Worm (Caenorhabditis elegans): ENCODE results near the gene msp-31.
A peak's percentile ranks its signal among the peaks of the same experiment; 100 is the strongest.

msp-31 gene

DNA sequence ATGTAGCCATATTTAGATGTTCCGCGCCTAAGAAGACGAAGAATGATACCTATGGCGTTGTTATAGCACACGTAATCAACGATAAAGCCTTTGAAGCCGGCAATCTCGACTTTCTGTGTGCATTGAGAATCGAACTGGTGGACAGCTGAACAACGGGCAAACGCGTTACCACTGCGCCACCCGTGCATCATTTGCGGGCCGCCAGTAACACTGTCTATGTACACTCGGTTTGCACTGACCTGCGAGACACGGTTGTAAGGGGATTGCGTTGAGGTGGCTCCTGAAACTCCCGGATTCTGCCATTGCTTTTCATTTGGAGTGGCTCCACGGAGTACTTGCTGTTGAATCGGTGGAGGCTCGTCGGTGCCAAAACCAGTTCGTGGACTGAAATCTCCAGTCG lies 26.0 kb upstream of the msp-31 start (continued):
- TF ChIP-seq F39B2.1 (GFP tag; IDR thresholded peaks at IDR 0.05) (no peak), ceh-100 (GFP tag; IDR thresholded peaks at IDR 0.05) (peak; percentile 33; the same call in 1 of the 2 replicates), attf-6 (GFP tag; IDR thresholded peaks at IDR 0.05) (no peak), B0336.3 (GFP tag; IDR thresholded peaks at IDR 0.05) (peak; percentile 60), C17E4.6 (GFP tag; IDR thresholded peaks at IDR 0.05) (no peak), ceh-40 (GFP tag; IDR thresholded peaks at IDR 0.05) (no peak), madf-10 (tag; optimal IDR thresholded peaks at IDR 0.05) (no peak), rcor-1 (GFP tag; IDR thresholded peaks at IDR 0.05) (peak; percentile 56; the same call in 1 of the 2 replicates), mel-28 (tag; optimal IDR thresholded peaks at IDR 0.05; ENCODE audit: borderline replicate concordance) (no peak), repo-1 (tag; optimal IDR thresholded peaks at IDR 0.05) (peak; percentile 89), atf-7 (tag; optimal IDR thresholded peaks at IDR 0.05) (no peak), cebp-2 (GFP tag; IDR thresholded peaks at IDR 0.05) (peak; percentile 87), nhr-27 (tag; optimal IDR thresholded peaks at IDR 0.05) (peak; percentile 31), madf-3 (GFP tag; IDR thresholded peaks at IDR 0.05) (0 out of 2 replicates have a peak, but pooled peaks have one; percentile 70), madf-6 (GFP tag; IDR thresholded peaks at IDR 0.05) (peak; percentile 64), xnd-1 (tag; optimal IDR thresholded peaks at IDR 0.05) (no peak), ztf-3 (GFP tag; optimal IDR thresholded peaks at IDR 0.05) (no peak), lin-40 (tag; optimal IDR thresholded peaks at IDR 0.05) (peak; percentile 32), ztf-22 (GFP tag; optimal IDR thresholded peaks at IDR 0.05) (no peak), lsy-27 (tag; optimal IDR thresholded peaks at IDR 0.05; ENCODE audit: borderline replicate concordance, insufficient read depth) (no peak), hlh-12 (tag; optimal IDR thresholded peaks at IDR 0.05) (no peak), Y56A3A.18 (GFP tag; IDR thresholded peaks at IDR 0.05) (peak; percentile 66; the same call in 1 of the 2 replicates), zim-3 (tag; optimal IDR thresholded peaks at IDR 0.05) (peak; percentile 61), F57C9.4 (tag; optimal IDR thresholded peaks at IDR 0.05) (no peak), nfyb-1 (GFP tag; IDR thresholded peaks at IDR 0.05) (peak; percentile 77), Y53G8AR.9 (GFP tag; conservative IDR thresholded peaks at IDR 0.05) (peak; percentile 81), lir-1 (GFP tag; conservative IDR thresholded peaks at IDR 0.05) (no peak), egrh-3 (GFP tag; IDR thresholded peaks at IDR 0.05) (no peak), Y67H2A.10 (GFP tag; conservative IDR thresholded peaks at IDR 0.05) (no peak), tbp1 (GFP tag; optimal IDR thresholded peaks at IDR 0.05) (peak; percentile 91), sea-2 (GFP tag; IDR thresholded peaks at IDR 0.05) (no peak), ceh-58 (GFP tag; IDR thresholded peaks at IDR 0.05) (0 out of 2 replicates have a peak, but pooled peaks have one; percentile 56), K12H6.12 (tag; optimal IDR thresholded peaks at IDR 0.05) (peak; percentile 18), aptf-2 (GFP tag; conservative IDR thresholded peaks at IDR 0.05) (no peak), akir-1 (GFP tag; optimal IDR thresholded peaks at IDR 0.05) (no peak), aptf-3 (GFP tag; IDR thresholded peaks at IDR 0.05) (peak; percentile 85; the same call in 1 of the 2 replicates), hmg-1.2 (GFP tag; IDR thresholded peaks at IDR 0.05) (peak; percentile 59), hlh-26 (GFP tag; conservative IDR thresholded peaks at IDR 0.05) (no peak), D2030.7 (GFP tag; IDR thresholded peaks at IDR 0.05) (peak; percentile 47; the same call in 1 of the 2 replicates), somi-1 (GFP tag; optimal IDR thresholded peaks at IDR 0.05) (peak; percentile 7), ets-4 (GFP tag; optimal IDR thresholded peaks at IDR 0.05) (no peak), lag-1 (GFP tag; IDR thresholded peaks at IDR 0.05) (no peak), ztf-26 (tag; optimal IDR thresholded peaks at IDR 0.05) (peak; percentile 85), snpc-1.1 (tag; optimal IDR thresholded peaks at IDR 0.05; ENCODE audit: insufficient read depth) (no peak), tbx-9 (tag; optimal IDR thresholded peaks at IDR 0.05; ENCODE audit: borderline replicate concordance) (no peak), F33H1.4 (GFP tag; IDR thresholded peaks at IDR 0.05) (0 out of 2 replicates have a peak, but pooled peaks have one; percentile 19), cebp-1 (GFP tag; IDR thresholded peaks at IDR 0.05) (no peak), cebp-1 (tag; optimal IDR thresholded peaks at IDR 0.05) (peak; percentile 60), ceh-27 (GFP tag; optimal IDR thresholded peaks at IDR 0.05) (peak; percentile 49)
